Worm (Caenorhabditis elegans) whole organism, L1 larva: ENCODE results near the gene idpc-3.

ENCODE experiments used
- C04F5.9 ChIP-seq: sonication (generic microtip); optimal IDR thresholded peaks from 2 replicates; lab custom pipeline; 2016; ENCODE audit warnings: missing genetic modification characterization, missing compliant biosample characterization
- aha-1 ChIP-seq: fragments of 150-350 bp; optimal IDR thresholded peaks from 2 replicates; lab custom pipeline; 2014; ENCODE audit warnings: missing biosample characterization, missing genetic modification characterization
- blmp-1 ChIP-seq: fragments of 150-350 bp; optimal IDR thresholded peaks from 2 replicates; lab custom pipeline; 2014; ENCODE audit warnings: missing biosample characterization, missing genetic modification characterization
- ceh-63 ChIP-seq: fragments of 200-800 bp; sonication (Bioruptor generic); optimal IDR thresholded peaks from 2 replicates; lab custom pipeline; 2018; ENCODE audit warnings: mild to moderate bottlenecking, missing genetic modification characterization, missing compliant biosample characterization
- ceh-88 ChIP-seq: fragments of 200-800 bp; sonication (Bioruptor generic); IDR thresholded peaks from 2 replicates; pipeline ENCODE4 v1.3.6; 2022; ENCODE audit warnings: missing genetic modification characterization, missing compliant biosample characterization
- dsc-1 ChIP-seq: sonication (generic microtip); optimal IDR thresholded peaks from 2 replicates; lab custom pipeline; 2016; ENCODE audit warnings: mild to moderate bottlenecking, missing genetic modification characterization, missing compliant biosample characterization
- efl-1 ChIP-seq, 4 experiments: fragments of 150-350 bp; optimal IDR thresholded peaks in 3 of 4; peaks in 1 of 4; 1 replicate in 1 of 4; 2 replicates in 3 of 4; lab custom pipeline; 2014; ENCODE audit warnings: missing biosample characterization in 2 of 4, missing genetic modification characterization in 2 of 4, missing genetic modification reagents in 2 of 4
- egl-13 ChIP-seq: sonication (generic microtip); optimal IDR thresholded peaks from 2 replicates; lab custom pipeline; 2016; ENCODE audit warnings: missing genotype, missing genetic modification reagents, missing genetic modification characterization, missing compliant biosample characterization
- elt-2 ChIP-seq: sonication (generic microtip); optimal IDR thresholded peaks from 2 replicates; lab custom pipeline; 2016; ENCODE audit warnings: missing genetic modification characterization, mild to moderate bottlenecking, inconsistent platforms, missing compliant biosample characterization, missing genetic modification reagents
- elt-3 ChIP-seq, 6 experiments: fragments of 150-350 bp in 1 of 6; sonication (generic microtip); optimal IDR thresholded peaks; 2 replicates each; lab custom pipeline; 2017 to 2018; ENCODE audit warnings: missing biosample characterization in 6 of 6, missing genetic modification characterization in 6 of 6, inconsistent platforms in 1 of 6
- hlh-4 ChIP-seq: sonication (generic microtip); optimal IDR thresholded peaks from 2 replicates; lab custom pipeline; 2016; ENCODE audit warnings: mild to moderate bottlenecking, missing genetic modification characterization, missing compliant biosample characterization
- hpl-2 ChIP-seq: fragments of 150-350 bp; optimal IDR thresholded peaks from 2 replicates; lab custom pipeline; 2014; ENCODE audit warnings: missing biosample characterization, missing genetic modification reagents, missing genetic modification characterization
- irx-1 ChIP-seq: sonication (generic microtip); optimal IDR thresholded peaks from 2 replicates; lab custom pipeline; 2016; ENCODE audit warnings: missing genetic modification characterization, missing compliant biosample characterization
- lin-13 ChIP-seq: fragments of 150-350 bp; optimal IDR thresholded peaks from 2 replicates; lab custom pipeline; 2014; ENCODE audit warnings: missing biosample characterization, missing genetic modification reagents, missing genetic modification characterization
- lin-14 ChIP-seq: fragments of 200-800 bp; sonication (Bioruptor generic); optimal IDR thresholded peaks from 2 replicates; lab custom pipeline; 2018; ENCODE audit warnings: mild to moderate bottlenecking, missing genetic modification characterization, moderate library complexity, missing compliant biosample characterization
- lin-15B ChIP-seq: fragments of 150-350 bp; sonication (generic microtip); optimal IDR thresholded peaks from 3 replicates; lab custom pipeline; 2014; ENCODE audit warnings: missing biosample characterization, missing genetic modification characterization
- lin-35 ChIP-seq, 2 experiments: fragments of 150-350 bp; optimal IDR thresholded peaks; 2 replicates each; lab custom pipeline; 2014; ENCODE audit warnings: missing biosample characterization in 2 of 2, missing genetic modification characterization in 2 of 2, missing genetic modification reagents in 2 of 2
- lir-3 ChIP-seq: sonication (generic microtip); optimal IDR thresholded peaks from 2 replicates; lab custom pipeline; 2016; ENCODE audit warnings: mild to moderate bottlenecking, missing genetic modification characterization, moderate library complexity, missing compliant biosample characterization; ENCODE audit not compliant: poor library complexity
- mab-9 ChIP-seq: fragments of 200-800 bp; sonication (Bioruptor generic); IDR thresholded peaks from 2 replicates; pipeline ENCODE4 v1.3.6; 2022; ENCODE audit warnings: missing genetic modification reagents, missing genetic modification characterization, missing compliant biosample characterization
- mef-2 ChIP-seq: fragments of 150-350 bp; optimal IDR thresholded peaks from 2 replicates; lab custom pipeline; 2014; ENCODE audit warnings: missing biosample characterization, missing genetic modification characterization
- mep-1 ChIP-seq: fragments of 150-350 bp; optimal IDR thresholded peaks from 2 replicates; lab custom pipeline; 2014; ENCODE audit warnings: missing biosample characterization, missing genetic modification characterization
- nhr-11 ChIP-seq: fragments of 150-350 bp; optimal IDR thresholded peaks from 2 replicates; lab custom pipeline; 2014; ENCODE audit warnings: missing biosample characterization, missing genetic modification characterization
- nhr-19 ChIP-seq: fragments of 200-800 bp; sonication (Bioruptor generic); conservative IDR thresholded peaks from 2 replicates; pipeline ENCODE4 v1.3.6; 2022; ENCODE audit warnings: missing genetic modification characterization, missing compliant biosample characterization
- nhr-20 ChIP-seq: sonication (generic microtip); optimal IDR thresholded peaks from 2 replicates; lab custom pipeline; 2016; ENCODE audit warnings: mild to moderate bottlenecking, missing genetic modification characterization, missing compliant biosample characterization
- nhr-28 ChIP-seq: fragments of 150-350 bp; optimal IDR thresholded peaks from 2 replicates; lab custom pipeline; 2014; ENCODE audit warnings: missing biosample characterization, missing genetic modification characterization
- nhr-47 ChIP-seq: sonication (generic microtip); optimal IDR thresholded peaks from 2 replicates; lab custom pipeline; 2016; ENCODE audit warnings: mild to moderate bottlenecking, missing genetic modification characterization, moderate library complexity, missing compliant biosample characterization
- nhr-71 ChIP-seq: sonication (generic microtip); optimal IDR thresholded peaks from 2 replicates; lab custom pipeline; 2016; ENCODE audit warnings: mild to moderate bottlenecking, missing genetic modification characterization, moderate library complexity, missing compliant biosample characterization
- nhr-77 ChIP-seq: fragments of 150-350 bp; optimal IDR thresholded peaks from 2 replicates; lab custom pipeline; 2014; ENCODE audit warnings: missing biosample characterization, missing genetic modification characterization
- nhr-85 ChIP-seq: sonication (generic microtip); peaks from one replicate; lab custom pipeline; 2016; ENCODE audit warnings: missing genetic modification characterization, inconsistent platforms, missing compliant biosample characterization
- pax-3 ChIP-seq: fragments of 200-800 bp; sonication (Bioruptor generic); optimal IDR thresholded peaks from 2 replicates; lab custom pipeline; 2018; ENCODE audit warnings: mild to moderate bottlenecking, missing genetic modification characterization, moderate library complexity, missing compliant biosample characterization
- snu-23 ChIP-seq: sonication (generic microtip); optimal IDR thresholded peaks from 2 replicates; lab custom pipeline; 2016; ENCODE audit warnings: missing genetic modification characterization, missing compliant biosample characterization
- sup-37 ChIP-seq: fragments of 200-800 bp; sonication (Bioruptor generic); optimal IDR thresholded peaks from 2 replicates; lab custom pipeline; 2018; ENCODE audit warnings: mild to moderate bottlenecking, missing genetic modification characterization, missing compliant biosample characterization
- swsn-7 ChIP-seq: sonication (generic microtip); optimal IDR thresholded peaks from 2 replicates; lab custom pipeline; 2016; ENCODE audit warnings: missing genetic modification characterization, missing compliant biosample characterization
- tlp-1 ChIP-seq: fragments of 150-350 bp; optimal IDR thresholded peaks from 2 replicates; lab custom pipeline; 2014; ENCODE audit warnings: missing biosample characterization, missing genetic modification characterization
- unc-130 ChIP-seq: fragments of 150-350 bp; optimal IDR thresholded peaks from 2 replicates; lab custom pipeline; 2017; ENCODE audit warnings: missing biosample characterization, missing genetic modification characterization, inconsistent platforms
- unc-30 ChIP-seq: sonication (generic microtip); optimal IDR thresholded peaks from 2 replicates; lab custom pipeline; 2017; ENCODE audit warnings: missing biosample characterization, missing genetic modification characterization
- unc-62 ChIP-seq: fragments of 150-350 bp; optimal IDR thresholded peaks from 2 replicates; lab custom pipeline; 2014; ENCODE audit warnings: missing biosample characterization, missing genetic modification reagents, missing genetic modification characterization
- unc-86 ChIP-seq: sonication (generic microtip); optimal IDR thresholded peaks from 2 replicates; lab custom pipeline; 2016; ENCODE audit warnings: missing genetic modification characterization, missing compliant biosample characterization
- unc-98 ChIP-seq: fragments of 200-800 bp; sonication (Bioruptor generic); IDR thresholded peaks from 2 replicates; pipeline ENCODE4 v1.3.6; 2022; ENCODE audit warnings: missing genetic modification characterization, missing compliant biosample characterization
- zip-4 ChIP-seq: fragments of 200-800 bp; sonication (Bioruptor generic); optimal IDR thresholded peaks from 2 replicates; lab custom pipeline; 2018; ENCODE audit warnings: mild to moderate bottlenecking, missing genetic modification characterization, moderate library complexity, missing compliant biosample characterization

idpc-3 gene

DNA sequence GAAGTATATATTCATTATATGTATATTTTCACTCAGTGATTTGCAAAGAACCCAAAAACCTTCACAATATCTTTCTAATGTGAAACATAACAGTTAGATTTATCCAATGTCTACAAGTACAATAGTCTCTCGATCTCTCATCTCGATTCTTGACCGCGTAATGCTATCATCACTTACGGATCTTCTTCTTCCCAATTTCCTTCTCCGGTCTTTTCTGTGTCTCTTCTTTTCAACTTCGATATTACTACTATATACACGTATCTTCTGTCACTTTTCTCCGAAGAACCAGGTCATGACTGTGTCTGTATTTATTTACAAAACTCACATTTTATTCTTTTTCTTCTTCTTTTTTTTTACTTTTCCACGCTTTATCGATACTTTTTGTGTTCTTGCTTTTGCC lies 40.4 kb downstream of the idpc-3 start:
- TF ChIP-seq mep-1 (tag; lab: Kevin White, UChicago) (peak; percentile 16), unc-86 (tag; lab: Kevin White, UChicago) (no peak), lin-15B (tag; lab: Kevin White, UChicago) (no peak), elt-3 (tag; optimal IDR thresholded peaks at IDR 0.05; lab: Kevin White, UChicago) (peak in 2 of 6 experiments; percentile 40 to 41), lin-14 (GFP tag; lab: Kevin White, UChicago) (peak; percentile 57), tlp-1 (no peak), snu-23 (GFP tag; lab: Kevin White, UChicago) (peak; percentile 34), nhr-85 (peak; percentile 68), nhr-20 (tag; lab: Kevin White, UChicago) (peak; percentile 22), sup-37 (no peak), nhr-71 (peak; percentile 5), nhr-77 (no peak), blmp-1 (tag; lab: Kevin White, UChicago) (peak; percentile 68), aha-1 (no peak)

- TF ChIP-seq C04F5.9 (tag; lab: Kevin White, UChicago): no peak
- no peak for TF ChIP-seq unc-62 (GFP tag; lab: Kevin White, UChicago)
- no peak for TF ChIP-seq snu-23 (GFP tag; lab: Kevin White, UChicago)
- TF ChIP-seq lin-14 (GFP tag; lab: Kevin White, UChicago): peak; percentile 19
- no peak for TF ChIP-seq tlp-1
- TF ChIP-seq lin-13: no peak
- no peak for TF ChIP-seq nhr-47
- TF ChIP-seq ceh-63 (GFP tag; lab: Kevin White, UChicago): no peak
- no peak for TF ChIP-seq unc-130 (tag; lab: Kevin White, UChicago)
- TF ChIP-seq mab-9 (GFP tag; lab: Robert Waterston, UW): no peak
- TF ChIP-seq aha-1: no peak
- TF ChIP-seq nhr-77: no peak
- TF ChIP-seq egl-13: no peak
- no peak for TF ChIP-seq lir-3 (tag; lab: Kevin White, UChicago)
- TF ChIP-seq blmp-1 (tag; lab: Kevin White, UChicago): peak; percentile 77
- TF ChIP-seq nhr-85: peak; percentile 12
- TF ChIP-seq unc-30 (tag; lab: Kevin White, UChicago): no peak
- peak in 1 of 6 experiments; percentile 26 for TF ChIP-seq elt-3 (tag; optimal IDR thresholded peaks at IDR 0.05; lab: Kevin White, UChicago)
- no peak for TF ChIP-seq nhr-71
- no peak for TF ChIP-seq nhr-19
- no peak for TF ChIP-seq hpl-2 (GFP tag; lab: Kevin White, UChicago)
- TF ChIP-seq ceh-88 (GFP tag; lab: Robert Waterston, UW): no peak
- TF ChIP-seq swsn-7 (tag; lab: Kevin White, UChicago): no peak
- TF ChIP-seq irx-1 (tag; lab: Kevin White, UChicago): no peak
- no peak for TF ChIP-seq dsc-1 (tag; lab: Kevin White, UChicago)
- no peak for TF ChIP-seq zip-4
- no peak for TF ChIP-seq nhr-11 (tag; lab: Kevin White, UChicago)
- TF ChIP-seq unc-98 (GFP tag; lab: Robert Waterston, UW): no peak
- no peak for TF ChIP-seq mef-2 (tag; lab: Kevin White, UChicago)
- TF ChIP-seq pax-3: no peak
- no peak for TF ChIP-seq hlh-4 (tag; lab: Kevin White, UChicago)
- TF ChIP-seq lin-35 (GFP tag; optimal IDR thresholded peaks at IDR 0.05; lab: Kevin White, UChicago): no peak
- TF ChIP-seq nhr-28 (tag; lab: Kevin White, UChicago): no peak
- no peak for TF ChIP-seq nhr-20 (tag; lab: Kevin White, UChicago)
- TF ChIP-seq mep-1 (tag; lab: Kevin White, UChicago): no peak
- TF ChIP-seq efl-1 (optimal IDR thresholded peaks at IDR 0.05; lab: Kevin White, UChicago): no peak
- TF ChIP-seq efl-1 (GFP tag; optimal IDR thresholded peaks at IDR 0.05 in 1 of 2; lab: Kevin White, UChicago): peak in 1 of 2 experiments; percentile 21
- no peak for TF ChIP-seq elt-2 (tag; lab: Kevin White, UChicago)
- TF ChIP-seq, all 84 proteins: peak for 5
Measured at ce11 chrV:9587619-9588018, 41.4 kb downstream of the idpc-3 start.
